Worm (Caenorhabditis elegans) whole organism, L2 larva: ENCODE data around the gene gcc-2.

Experiments used
- C34F6.9 ChIP-seq: fragments of 150-350 bp; optimal IDR thresholded peaks from 2 replicates; lab custom pipeline; 2014; ENCODE audit warnings: missing biosample characterization, missing genetic modification characterization
- F13H6.1 ChIP-seq: sonication (generic microtip); optimal IDR thresholded peaks from 2 replicates; lab custom pipeline; 2016; ENCODE audit warnings: missing genetic modification characterization, missing compliant biosample characterization
- R02D3.7 ChIP-seq: fragments of 150-350 bp; optimal IDR thresholded peaks from 2 replicates; lab custom pipeline; 2014; ENCODE audit warnings: missing biosample characterization, missing genetic modification characterization
- Y55F3AM.14 ChIP-seq: fragments of 200-800 bp; sonication (Bioruptor generic); optimal IDR thresholded peaks from 2 replicates; lab custom pipeline; 2018; ENCODE audit warnings: mild to moderate bottlenecking, missing genetic modification characterization, missing compliant biosample characterization
- ZK546.5 ChIP-seq: sonication (generic microtip); optimal IDR thresholded peaks from 2 replicates; lab custom pipeline; 2017; ENCODE audit warnings: missing biosample characterization, missing genetic modification characterization
- alr-1 ChIP-seq: fragments of 150-350 bp; optimal IDR thresholded peaks from 2 replicates; lab custom pipeline; 2014; ENCODE audit warnings: missing biosample characterization, missing genetic modification characterization
- aly-2 ChIP-seq: fragments of 150-350 bp; optimal IDR thresholded peaks from 2 replicates; lab custom pipeline; 2014; ENCODE audit warnings: missing biosample characterization, missing genetic modification characterization
- ama-1 ChIP-seq: fragments of 150-350 bp; optimal IDR thresholded peaks from 2 replicates; lab custom pipeline; 2018; ENCODE audit warnings: inconsistent platforms
- blmp-1 ChIP-seq: sonication (generic microtip); optimal IDR thresholded peaks from 2 replicates; lab custom pipeline; 2017; ENCODE audit warnings: missing genetic modification characterization, mild to moderate bottlenecking, missing compliant biosample characterization, antibody characterized with exemption, moderate library complexity; ENCODE audit not compliant: insufficient read depth
- ceh-16 ChIP-seq: fragments of 150-350 bp; optimal IDR thresholded peaks from 2 replicates; lab custom pipeline; 2014; ENCODE audit warnings: missing biosample characterization, missing genetic modification characterization
- ceh-82 ChIP-seq: fragments of 150-350 bp; optimal IDR thresholded peaks from 2 replicates; lab custom pipeline; 2014; ENCODE audit warnings: missing biosample characterization, missing genetic modification characterization
- crh-2 ChIP-seq: sonication (generic microtip); optimal IDR thresholded peaks from 2 replicates; lab custom pipeline; 2017; ENCODE audit warnings: missing biosample characterization, missing genetic modification characterization
- dmd-4 ChIP-seq: sonication (generic microtip); optimal IDR thresholded peaks from 2 replicates; lab custom pipeline; 2017; ENCODE audit warnings: missing biosample characterization, missing genetic modification characterization
- egl-27 ChIP-seq: sonication (generic microtip); optimal IDR thresholded peaks from 3 replicates; lab custom pipeline; 2017; ENCODE audit warnings: missing biosample characterization, missing genetic modification reagents, missing genetic modification characterization
- elt-1 ChIP-seq: fragments of 150-350 bp; optimal IDR thresholded peaks from 2 replicates; lab custom pipeline; 2014; ENCODE audit warnings: missing biosample characterization, missing genetic modification characterization
- elt-3 ChIP-seq: sonication (generic microtip); optimal IDR thresholded peaks from 2 replicates; lab custom pipeline; 2017; ENCODE audit warnings: missing biosample characterization, missing genetic modification characterization
- fos-1 ChIP-seq: fragments of 150-350 bp; optimal IDR thresholded peaks from 2 replicates; lab custom pipeline; 2014; ENCODE audit warnings: missing biosample characterization, missing genetic modification characterization
- gmeb-1 ChIP-seq: fragments of 150-350 bp; optimal IDR thresholded peaks from 2 replicates; lab custom pipeline; 2014; ENCODE audit warnings: missing biosample characterization, missing genetic modification characterization
- lin-11 ChIP-seq: fragments of 150-350 bp; sonication (generic microtip); optimal IDR thresholded peaks from 2 replicates; lab custom pipeline; 2014; ENCODE audit warnings: missing biosample characterization, missing genetic modification characterization, inconsistent platforms, mixed read lengths
- lin-13 ChIP-seq: fragments of 150-350 bp; optimal IDR thresholded peaks from 2 replicates; lab custom pipeline; 2014; ENCODE audit warnings: missing biosample characterization, missing genetic modification reagents, missing genetic modification characterization
- lin-39 ChIP-seq: fragments of 150-350 bp; optimal IDR thresholded peaks from 2 replicates; lab custom pipeline; 2014; ENCODE audit warnings: missing biosample characterization, missing genetic modification reagents, missing genetic modification characterization
- lsy-2 ChIP-seq, 2 experiments: fragments of 150-350 bp in 1 of 2; sonication (generic microtip) in 1 of 2; optimal IDR thresholded peaks; 2 replicates each; lab custom pipeline; 2014 to 2017; ENCODE audit warnings: missing biosample characterization in 2 of 2, missing genetic modification characterization in 2 of 2
- mab-5 ChIP-seq: fragments of 150-350 bp; optimal IDR thresholded peaks from 2 replicates; lab custom pipeline; 2014; ENCODE audit warnings: missing biosample characterization, missing genetic modification characterization
- mbf-1 ChIP-seq: sonication (generic microtip); optimal IDR thresholded peaks from 2 replicates; lab custom pipeline; 2017; ENCODE audit warnings: missing biosample characterization, missing genetic modification characterization
- mdl-1 ChIP-seq, 2 experiments: fragments of 150-350 bp in 1 of 2; sonication (generic microtip) in 1 of 2; optimal IDR thresholded peaks; 2 replicates each; lab custom pipeline; 2017; ENCODE audit warnings: missing biosample characterization in 2 of 2, missing genetic modification characterization in 2 of 2
- nhr-10 ChIP-seq: sonication (generic microtip); optimal IDR thresholded peaks from 2 replicates; lab custom pipeline; 2017; ENCODE audit warnings: missing biosample characterization, missing genetic modification characterization
- nhr-11 ChIP-seq: fragments of 150-350 bp; optimal IDR thresholded peaks from 2 replicates; lab custom pipeline; 2014; ENCODE audit warnings: missing biosample characterization, missing genetic modification characterization
- nhr-12 ChIP-seq: fragments of 150-350 bp; optimal IDR thresholded peaks from 2 replicates; lab custom pipeline; 2014; ENCODE audit warnings: missing biosample characterization, missing genetic modification characterization
- nhr-129 ChIP-seq: fragments of 150-350 bp; optimal IDR thresholded peaks from 2 replicates; lab custom pipeline; 2014; ENCODE audit warnings: missing biosample characterization, missing genetic modification characterization
- nhr-21 ChIP-seq: fragments of 150-350 bp; optimal IDR thresholded peaks from 2 replicates; lab custom pipeline; 2014; ENCODE audit warnings: missing biosample characterization, missing genetic modification characterization
- nhr-23 ChIP-seq: fragments of 150-350 bp; optimal IDR thresholded peaks from 2 replicates; lab custom pipeline; 2014; ENCODE audit warnings: missing biosample characterization, missing genetic modification reagents, missing genetic modification characterization
- nhr-237 ChIP-seq: fragments of 150-350 bp; optimal IDR thresholded peaks from 2 replicates; lab custom pipeline; 2014; ENCODE audit warnings: missing biosample characterization, missing genetic modification characterization
- nhr-25 ChIP-seq: fragments of 150-350 bp; sonication (generic microtip); optimal IDR thresholded peaks from 3 replicates; lab custom pipeline; 2014; ENCODE audit warnings: missing biosample characterization, missing genetic modification characterization
- nhr-6 ChIP-seq: fragments of 150-350 bp; optimal IDR thresholded peaks from 2 replicates; lab custom pipeline; 2014; ENCODE audit warnings: missing biosample characterization, missing genetic modification characterization
- nhr-77 ChIP-seq: fragments of 150-350 bp; optimal IDR thresholded peaks from 2 replicates; lab custom pipeline; 2014; ENCODE audit warnings: missing biosample characterization, missing genetic modification characterization
- peb-1 ChIP-seq: fragments of 150-350 bp; optimal IDR thresholded peaks from 2 replicates; lab custom pipeline; 2014; ENCODE audit warnings: missing biosample characterization, missing genetic modification characterization
- sem-4 ChIP-seq: fragments of 150-350 bp; optimal IDR thresholded peaks from 2 replicates; lab custom pipeline; 2014; ENCODE audit warnings: missing biosample characterization, missing genetic modification reagents, missing genetic modification characterization
- skn-1 ChIP-seq: sonication (generic microtip); optimal IDR thresholded peaks from 2 replicates; lab custom pipeline; 2017; ENCODE audit warnings: missing biosample characterization, missing genetic modification characterization
- sma-3 ChIP-seq: sonication (generic microtip); optimal IDR thresholded peaks from 2 replicates; lab custom pipeline; 2016; ENCODE audit warnings: missing genetic modification reagents, missing genetic modification characterization, missing compliant biosample characterization
- sma-9 ChIP-seq, 2 experiments: fragments of 150-350 bp in 1 of 2; sonication (generic microtip) in 1 of 2; optimal IDR thresholded peaks; 2 replicates each; lab custom pipeline; 2014 to 2016; ENCODE audit warnings: missing genetic modification characterization in 2 of 2, mild to moderate bottlenecking in 1 of 2, missing biosample characterization in 1 of 2, missing compliant biosample characterization in 1 of 2, missing genetic modification reagents in 1 of 2, moderate library complexity in 1 of 2
- snpc-4 ChIP-seq: fragments of 150-350 bp; optimal IDR thresholded peaks from 2 replicates; lab custom pipeline; 2014; ENCODE audit warnings: missing biosample characterization, missing genetic modification characterization
- unc-39 ChIP-seq: fragments of 150-350 bp; optimal IDR thresholded peaks from 2 replicates; lab custom pipeline; 2014; ENCODE audit warnings: missing biosample characterization, missing genetic modification characterization
- unc-55 ChIP-seq: fragments of 150-350 bp; sonication (generic microtip); optimal IDR thresholded peaks from 3 replicates; lab custom pipeline; 2014; ENCODE audit warnings: missing biosample characterization, missing genetic modification reagents, missing genetic modification characterization
- unc-62 ChIP-seq: fragments of 150-350 bp; optimal IDR thresholded peaks from 2 replicates; lab custom pipeline; 2014; ENCODE audit warnings: missing biosample characterization, missing genetic modification reagents, missing genetic modification characterization
- zag-1 ChIP-seq: fragments of 150-350 bp; optimal IDR thresholded peaks from 2 replicates; lab custom pipeline; 2014; ENCODE audit warnings: missing biosample characterization, missing genetic modification characterization
- ztf-1 ChIP-seq: fragments of 200-800 bp; sonication (Bioruptor generic); conservative IDR thresholded peaks from 2 replicates; pipeline ENCODE4 v1.3.6; 2022; ENCODE audit warnings: missing genetic modification characterization, missing compliant biosample characterization
- ztf-11 ChIP-seq: sonication (generic microtip); optimal IDR thresholded peaks from 2 replicates; lab custom pipeline; 2017; ENCODE audit warnings: missing biosample characterization, missing genetic modification characterization
- ztf-4 ChIP-seq: fragments of 150-350 bp; optimal IDR thresholded peaks from 2 replicates; lab custom pipeline; 2014; ENCODE audit warnings: missing biosample characterization, missing genetic modification characterization

gcc-2 gene

ce11 chrIII:9782011-9782436 is 20.1 kb upstream of the gcc-2 start, which contains the start of gene vha-2:
Gene vha-2, plus strand, starts transcription at chrIII:9782164.
- TF ChIP-seq F13H6.1 = no peak
- peak; percentile 22 for TF ChIP-seq lin-11 (tag; lab: Kevin White, UChicago)
- TF ChIP-seq ztf-11 (tag; lab: Kevin White, UChicago) = no peak
- peak; percentile 15 for TF ChIP-seq sma-3
- no peak for TF ChIP-seq nhr-6
- TF ChIP-seq blmp-1 (tag; lab: Kevin White, UChicago) = no peak
- peak; percentile 1 for TF ChIP-seq nhr-129
- no peak for TF ChIP-seq sem-4 (tag; lab: Kevin White, UChicago)
- peak; percentile 29 for TF ChIP-seq fos-1 (tag; lab: Kevin White, UChicago)
- TF ChIP-seq mab-5 (tag; lab: Kevin White, UChicago) = no peak
- TF ChIP-seq lsy-2 (tag; optimal IDR thresholded peaks at IDR 0.05; lab: Kevin White, UChicago) = no peak
- TF ChIP-seq, all 48 proteins: peak for 4

- TF ChIP-seq zag-1 (tag; lab: Kevin White, UChicago) (peak; percentile 69), sem-4 (tag; lab: Kevin White, UChicago) (no peak), mab-5 (tag; lab: Kevin White, UChicago) (peak; percentile 43), gmeb-1 (tag; lab: Kevin White, UChicago) (peak; percentile 79), mbf-1 (tag; lab: Kevin White, UChicago) (no peak), lin-11 (tag; lab: Kevin White, UChicago) (peak; percentile 67), nhr-25 (tag; lab: Kevin White, UChicago) (peak; percentile 75), nhr-21 (tag; lab: Kevin White, UChicago) (peak; percentile 81), fos-1 (tag; lab: Kevin White, UChicago) (peak; percentile 99), skn-1 (no peak), F13H6.1 (peak; percentile 74), nhr-11 (tag; lab: Kevin White, UChicago) (no peak), nhr-237 (tag; lab: Kevin White, UChicago) (no peak), blmp-1 (tag; lab: Kevin White, UChicago) (peak; percentile 56), C34F6.9 (tag; lab: Kevin White, UChicago) (peak; percentile 98), unc-62 (GFP tag; lab: Kevin White, UChicago) (no peak), crh-2 (tag; lab: Kevin White, UChicago) (peak; percentile 95), aly-2 (tag; lab: Kevin White, UChicago) (no peak), lin-39 (no peak), ztf-4 (tag; lab: Kevin White, UChicago) (peak; percentile 65), egl-27 (peak; percentile 46), elt-1 (tag; lab: Kevin White, UChicago) (no peak), nhr-77 (no peak), dmd-4 (tag; lab: Kevin White, UChicago) (no peak), ceh-82 (tag; lab: Kevin White, UChicago) (peak; percentile 55), ama-1 (lab: Kevin White, UChicago) (peak; percentile 78), peb-1 (tag; lab: Kevin White, UChicago) (no peak), unc-55 (peak; percentile 97), snpc-4 (peak; percentile 53), lsy-2 (tag; optimal IDR thresholded peaks at IDR 0.05; lab: Kevin White, UChicago) (peak; percentile 78 to 94), ztf-1 (GFP tag; lab: Robert Waterston, UW) (no peak), unc-39 (tag; lab: Kevin White, UChicago) (no peak), Y55F3AM.14 (GFP tag; lab: Kevin White, UChicago) (no peak), mdl-1 (tag; optimal IDR thresholded peaks at IDR 0.05; lab: Kevin White, UChicago) (peak in 1 of 2 experiments; percentile 41), ztf-11 (tag; lab: Kevin White, UChicago) (no peak), nhr-12 (tag; lab: Kevin White, UChicago) (no peak), ZK546.5 (peak; percentile 42), elt-3 (no peak), sma-3 (peak; percentile 83), R02D3.7 (peak; percentile 11), nhr-23 (no peak), sma-9 (GFP tag; optimal IDR thresholded peaks at IDR 0.05; lab: Kevin White, UChicago) (peak; percentile 40), sma-9 (tag; optimal IDR thresholded peaks at IDR 0.05; lab: Kevin White, UChicago) (no peak), nhr-129 (peak; percentile 88), lin-13 (GFP tag; lab: Kevin White, UChicago) (peak; percentile 85), ceh-16 (tag; lab: Kevin White, UChicago) (no peak), nhr-10 (tag; lab: Kevin White, UChicago) (no peak), alr-1 (tag; lab: Kevin White, UChicago) (no peak), nhr-6 (peak; percentile 39)
- TF ChIP-seq, all 48 proteins: peak for 26
Observed at ce11 chrIII:9780665-9781304, 18.8 kb upstream of the gcc-2 start, which contains the start of gene vha-1. Gene vha-1, plus strand, starts transcription at chrIII:9781254.
